Worm (Caenorhabditis elegans): ENCODE data around the gene C02F5.2.

The C02F5.2 gene

DNA sequence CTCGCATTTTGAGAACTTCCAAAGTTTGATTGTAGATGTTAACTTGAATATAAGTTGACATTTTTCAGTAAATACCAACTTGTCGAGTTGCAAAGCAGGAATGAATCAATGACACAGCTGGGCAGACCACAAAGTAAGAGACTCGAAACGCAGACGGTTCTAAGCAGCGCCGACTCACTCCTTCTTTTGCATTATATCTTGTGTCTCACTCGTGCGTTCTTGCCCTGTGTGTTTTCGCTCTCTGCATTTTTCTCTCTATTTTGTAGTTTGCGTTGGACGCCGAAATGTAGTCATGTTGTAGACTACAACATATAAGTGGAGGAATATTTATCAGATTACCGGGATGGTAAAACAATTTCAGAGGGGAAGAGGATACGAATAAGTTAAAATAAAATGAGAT is 6.6 kb upstream of the C02F5.2 start, which contains the start of gene C02F5.12 (continued):
- TF ChIP-seq unc-130 (tag; optimal IDR thresholded peaks at IDR 0.05) (no peak), swsn-7 (tag; optimal IDR thresholded peaks at IDR 0.05) (no peak), skn-1 (tag; optimal IDR thresholded peaks at IDR 0.05) (no peak), lir-3 (tag; optimal IDR thresholded peaks at IDR 0.05; ENCODE audit: poor library complexity) (no peak), fkh-8 (tag; optimal IDR thresholded peaks at IDR 0.05) (no peak), efl-1 (optimal IDR thresholded peaks at IDR 0.05) (peak in 1 of 2 experiments; percentile 3), efl-1 (GFP tag; optimal IDR thresholded peaks at IDR 0.05 in 1 of 2) (no peak), sox-4 (tag; optimal IDR thresholded peaks at IDR 0.05) (no peak), aha-1 (tag; optimal IDR thresholded peaks at IDR 0.05) (no peak), ztf-11 (tag; optimal IDR thresholded peaks at IDR 0.05) (no peak)

DNA sequence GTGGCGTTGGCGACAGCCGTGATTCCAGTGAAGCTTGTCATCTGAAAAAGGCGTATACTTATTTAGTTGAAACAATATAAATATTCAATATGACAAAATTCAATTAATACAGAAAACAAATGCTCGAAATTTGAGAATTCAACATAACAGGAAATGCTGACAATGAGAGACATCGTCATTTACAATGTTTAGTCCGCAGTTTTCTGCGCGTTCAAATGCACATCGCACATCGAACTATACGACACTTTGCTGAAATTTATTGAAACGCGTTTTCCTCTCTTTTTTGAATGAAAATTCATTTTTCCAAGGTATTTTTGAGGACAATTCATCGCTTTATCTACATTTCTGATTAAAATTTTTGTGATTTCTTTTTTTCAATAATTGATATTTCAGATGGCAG is 5.4 kb upstream of the C02F5.2 start, which contains the start of the genes pbs-6 and cids-1:
pbs-6 (minus strand) TSS at position 41 of the 400 bp plus-strand sequence.
cids-1 (plus strand) TSS at position 394 of the 400 bp plus-strand sequence.
- peak; percentile 42 to 56 for TF ChIP-seq efl-1 (optimal IDR thresholded peaks at IDR 0.05)
- TF ChIP-seq efl-1 (GFP tag; optimal IDR thresholded peaks at IDR 0.05 in 1 of 2), result peak; percentile 44 to 72
- TF ChIP-seq lsy-2 (tag; optimal IDR thresholded peaks at IDR 0.05), result peak; percentile 22 to 64
- no peak for TF ChIP-seq lin-13 (GFP tag; optimal IDR thresholded peaks at IDR 0.05)
- TF ChIP-seq nhr-28 (tag; optimal IDR thresholded peaks at IDR 0.05), result no peak
- no peak for TF ChIP-seq fos-1 (tag; optimal IDR thresholded peaks at IDR 0.05)
- TF ChIP-seq hlh-4 (tag; optimal IDR thresholded peaks at IDR 0.05), result no peak
- TF ChIP-seq nhr-47 (tag; optimal IDR thresholded peaks at IDR 0.05), result peak; percentile 0
- TF ChIP-seq efl-3 (GFP tag; optimal IDR thresholded peaks at IDR 0.05), result no peak
- peak; percentile 23 for TF ChIP-seq snu-23 (GFP tag; optimal IDR thresholded peaks at IDR 0.05)
- no peak for TF ChIP-seq unc-30 (tag; optimal IDR thresholded peaks at IDR 0.05)
- TF ChIP-seq unc-130 (tag; optimal IDR thresholded peaks at IDR 0.05), result peak; percentile 29
- no peak for TF ChIP-seq isw-1 (GFP tag; IDR thresholded peaks at IDR 0.05)
- no peak for TF ChIP-seq C34B4.2 (tag; optimal IDR thresholded peaks at IDR 0.05)
- peak; percentile 85 for TF ChIP-seq F16B12.6 (tag; optimal IDR thresholded peaks at IDR 0.05)
- TF ChIP-seq skn-1 (tag; optimal IDR thresholded peaks at IDR 0.05), result peak; percentile 59
- TF ChIP-seq lin-14 (GFP tag; optimal IDR thresholded peaks at IDR 0.05), result no peak
- no peak for TF ChIP-seq pqm-1 (tag; optimal IDR thresholded peaks at IDR 0.05)
- peak; percentile 25 to 50 for TF ChIP-seq lin-35 (GFP tag; optimal IDR thresholded peaks at IDR 0.05)
- TF ChIP-seq nhr-71 (tag; optimal IDR thresholded peaks at IDR 0.05), result peak; percentile 24
- no peak for TF ChIP-seq dsc-1 (tag; optimal IDR thresholded peaks at IDR 0.05)
- no peak for TF ChIP-seq egl-27 (tag; optimal IDR thresholded peaks at IDR 0.05)
- TF ChIP-seq tbx-2 (tag; optimal IDR thresholded peaks at IDR 0.05), result no peak
- TF ChIP-seq dpl-1 (GFP tag; optimal IDR thresholded peaks at IDR 0.05), result peak in 2 of 3 experiments; percentile 37 to 40

DNA sequence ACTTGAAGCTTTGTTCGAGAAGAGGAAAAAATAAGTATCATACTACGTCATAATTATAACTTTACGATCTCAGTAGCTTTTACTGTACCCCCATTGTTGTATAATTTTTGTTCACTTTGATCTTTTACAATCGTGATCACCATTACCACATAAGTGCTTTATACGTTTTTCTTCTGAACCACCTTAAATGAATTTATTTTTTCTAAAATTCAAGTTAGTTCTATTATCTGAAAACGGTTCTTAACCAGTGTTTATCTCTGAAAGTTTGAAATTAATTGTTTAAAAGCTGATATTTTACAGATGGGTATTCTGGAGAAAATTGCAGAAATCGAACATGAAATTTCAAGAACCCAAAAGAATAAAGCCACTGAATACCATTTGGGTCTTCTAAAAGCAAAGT is 3.8 kb upstream of the C02F5.2 start, which contains the start of gene C02F5.3:
C02F5.3 (plus strand) TSS at position 301 of the 400 bp plus-strand sequence.
- TF ChIP-seq mab-9 (GFP tag; IDR thresholded peaks at IDR 0.05), result no peak
- no peak for TF ChIP-seq ceh-90 (tag; optimal IDR thresholded peaks at IDR 0.05)
- no peak for TF ChIP-seq ceh-8 (GFP tag; optimal IDR thresholded peaks at IDR 0.05)
- TF ChIP-seq fkh-10 (GFP tag; optimal IDR thresholded peaks at IDR 0.05), result no peak
- TF ChIP-seq nhr-71 (tag; optimal IDR thresholded peaks at IDR 0.05), result no peak
- TF ChIP-seq snpc-4 (tag; optimal IDR thresholded peaks at IDR 0.05), result no peak
- no peak for TF ChIP-seq efl-1 (optimal IDR thresholded peaks at IDR 0.05)
- TF ChIP-seq efl-1 (GFP tag; optimal IDR thresholded peaks at IDR 0.05 in 1 of 2), result no peak
- no peak for TF ChIP-seq ces-1 (GFP tag; optimal IDR thresholded peaks at IDR 0.05)
- TF ChIP-seq lin-39 (tag; optimal IDR thresholded peaks at IDR 0.05), result no peak

DNA sequence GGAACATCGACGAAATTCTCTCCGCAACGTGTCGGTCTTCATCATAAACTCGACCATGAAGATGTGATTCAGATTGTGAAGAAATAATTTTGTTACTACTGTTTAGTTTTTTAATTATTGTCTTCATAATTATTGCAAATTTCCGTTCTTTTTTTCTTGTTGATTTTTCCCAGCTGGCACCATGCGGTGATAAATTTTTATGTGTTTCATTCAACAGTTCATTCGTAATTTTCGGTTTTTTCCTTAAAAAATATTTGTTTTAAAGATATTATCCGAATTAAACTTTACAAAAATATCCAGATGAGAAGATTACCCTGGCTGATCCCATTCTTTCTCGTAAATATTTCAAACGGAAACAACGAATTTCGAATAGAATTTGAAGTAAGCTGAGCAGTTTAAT is 2.4 kb upstream of the C02F5.2 start, which contains the start of gene C02F5.13:
C02F5.13 (plus strand) TSS at position 301 of the 400 bp plus-strand sequence.
- no peak for TF ChIP-seq nhr-19 (GFP tag; conservative IDR thresholded peaks at IDR 0.05)
- TF ChIP-seq lsy-2 (tag; optimal IDR thresholded peaks at IDR 0.05), result no peak
- no peak for TF ChIP-seq grh-1 (GFP tag; IDR thresholded peaks at IDR 0.05)
- no peak for TF ChIP-seq fkh-8 (tag; optimal IDR thresholded peaks at IDR 0.05)
